Worm (Caenorhabditis elegans) whole organism, early embryonic: ENCODE measurements around the gene R02D5.4.

Experiments
- B0310.2 ChIP-seq: sonication (generic microtip); optimal IDR thresholded peaks from 2 replicates; lab custom pipeline; 2016; ENCODE audit warnings: mild to moderate bottlenecking, missing genetic modification characterization, missing compliant biosample characterization
- aly-1 ChIP-seq: sonication (generic microtip); optimal IDR thresholded peaks from 2 replicates; lab custom pipeline; 2016; ENCODE audit warnings: missing genetic modification characterization, missing compliant biosample characterization
- ama-1 ChIP-seq: fragments of 150-350 bp; optimal IDR thresholded peaks from 2 replicates; lab custom pipeline; 2014
- ceh-13 ChIP-seq: fragments of 200-800 bp; sonication (Bioruptor generic); optimal IDR thresholded peaks from 2 replicates; lab custom pipeline; 2018; ENCODE audit warnings: mild to moderate bottlenecking, missing genetic modification characterization, missing compliant biosample characterization
- ceh-36 ChIP-seq: sonication (generic microtip); optimal IDR thresholded peaks from 2 replicates; lab custom pipeline; 2016; ENCODE audit warnings: missing genetic modification characterization, inconsistent platforms, missing compliant biosample characterization
- flt-1 ChIP-seq: fragments of 200-800 bp; sonication (Bioruptor generic); IDR thresholded peaks from 2 replicates; pipeline ENCODE4 v1.3.6; 2022; ENCODE audit warnings: missing genetic modification characterization, missing compliant biosample characterization
- pes-1 ChIP-seq: fragments of 200-800 bp; sonication (Bioruptor generic); IDR thresholded peaks from 2 replicates; pipeline ENCODE4 v1.3.6; 2022; ENCODE audit warnings: missing genetic modification reagents, missing genetic modification characterization, missing compliant biosample characterization
- scrt-1 ChIP-seq: fragments of 200-800 bp; sonication (Bioruptor generic); IDR thresholded peaks from 2 replicates; pipeline ENCODE4 v1.3.6; 2022; ENCODE audit warnings: missing genetic modification characterization, missing compliant biosample characterization
- tbx-37 ChIP-seq: fragments of 200-800 bp; sonication (Bioruptor generic); conservative IDR thresholded peaks from 2 replicates; pipeline ENCODE4 v1.3.6; 2022; ENCODE audit warnings: missing genetic modification reagents, missing genetic modification characterization, missing compliant biosample characterization

ce11 chrV:14510746-14511145 is 26.3 kb upstream of the R02D5.4 start, which contains the start of gene R02D5.9:
- TF ChIP-seq aly-1 = no peak
- no peak for TF ChIP-seq ama-1 (lab: Kevin White, UChicago)
- TF ChIP-seq ceh-13 (GFP tag; lab: Kevin White, UChicago) = no peak
- no peak for TF ChIP-seq scrt-1 (GFP tag; lab: Robert Waterston, UW)
- no peak for TF ChIP-seq flt-1 (GFP tag; lab: Robert Waterston, UW)
- TF ChIP-seq B0310.2 (tag; lab: Kevin White, UChicago) = no peak
- TF ChIP-seq tbx-37 = no peak
- no peak for TF ChIP-seq ceh-36 (tag; lab: Kevin White, UChicago)
- no peak for TF ChIP-seq pes-1 (GFP tag; lab: Robert Waterston, UW)
